Comparison of ENCODE assay signal across 1 fruit fly cellular context in the genomic region with DNA sequence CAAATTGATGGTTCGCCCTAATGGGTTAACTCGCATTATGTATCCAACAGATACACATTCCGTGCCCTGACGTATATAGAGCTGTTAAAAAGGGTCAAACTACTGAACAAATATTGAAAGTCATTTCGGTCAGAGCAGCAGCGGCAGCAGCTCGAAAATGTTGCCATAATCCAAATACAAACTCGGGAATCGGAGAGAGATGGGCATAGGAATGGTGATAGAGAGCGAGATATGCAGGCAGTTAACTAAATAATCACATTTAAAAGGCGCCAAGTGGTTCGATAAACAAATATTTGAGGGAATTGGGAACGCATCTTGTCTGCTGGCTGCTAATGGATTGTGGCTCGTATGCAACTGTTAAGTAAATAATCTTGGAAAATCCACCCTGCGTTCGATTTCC.
TF ChIP-seq lines count a peak whose summit lies in the region.

No protein-coding gene starts in this region.

TF ChIP-seq in whole organism, embryonic, 481 proteins besides CTCF, POLR2A, EP300 and RAD21 (continued from another document):
- TF ChIP-seq lab (GFP tag; optimal IDR thresholded peaks at IDR 0.05; lab: Kevin White, UChicago) (no peak), CG6683 (GFP tag; optimal IDR thresholded peaks at IDR 0.05; lab: Kevin White, UChicago) (no peak), CG3065 (GFP tag; optimal IDR thresholded peaks at IDR 0.05; lab: Kevin White, UChicago) (no peak), C15 (GFP tag; IDR thresholded peaks at IDR 0.05; lab: Robert Waterston, UW) (no peak), Hmr (GFP tag; optimal IDR thresholded peaks at IDR 0.05; lab: Kevin White, UChicago) (no peak), MTF-1 (GFP tag; optimal IDR thresholded peaks at IDR 0.05; lab: Kevin White, UChicago; ENCODE audit: borderline replicate concordance) (peak; percentile 9), CG14860 (GFP tag; IDR thresholded peaks at IDR 0.05; lab: Robert Waterston, UW; ENCODE audit: partially characterized antibody) (no peak), dpn (GFP tag; optimal IDR thresholded peaks at IDR 0.05; lab: Kevin White, UChicago) (no peak), ac (GFP tag; optimal IDR thresholded peaks at IDR 0.05; lab: Kevin White, UChicago) (peak; percentile 33), CG6689 (GFP tag; IDR thresholded peaks at IDR 0.05; lab: Robert Waterston, UW) (no peak), zf30C (GFP tag; optimal IDR thresholded peaks at IDR 0.05; lab: Kevin White, UChicago) (no peak), Kr (GFP tag; optimal IDR thresholded peaks at IDR 0.05; lab: Kevin White, UChicago) (peak; percentile 56), Hand (GFP tag; optimal IDR thresholded peaks at IDR 0.05; lab: Kevin White, UChicago) (no peak), CG8089 (GFP tag; optimal IDR thresholded peaks at IDR 0.05; lab: Kevin White, UChicago) (no peak), Nf-YB (GFP tag; optimal IDR thresholded peaks at IDR 0.05; lab: Kevin White, UChicago) (no peak), Opbp (GFP tag; IDR thresholded peaks at IDR 0.05; lab: Robert Waterston, UW; ENCODE audit: partially characterized antibody) (no peak), Pdp1 (GFP tag; optimal IDR thresholded peaks at IDR 0.05; lab: Kevin White, UChicago) (peak in 1 of 2 experiments; percentile 41), NC2α (GFP tag; optimal IDR thresholded peaks at IDR 0.05; lab: Kevin White, UChicago) (no peak), CG15514 (GFP tag; optimal IDR thresholded peaks at IDR 0.05; lab: Kevin White, UChicago) (no peak), dmrt11E (tag; optimal IDR thresholded peaks at IDR 0.05; lab: Kevin White, UChicago) (peak; percentile 23), CG2678 (tag; optimal IDR thresholded peaks at IDR 0.05; lab: Kevin White, UChicago) (no peak), TFAM (GFP tag; optimal IDR thresholded peaks at IDR 0.05; lab: Kevin White, UChicago) (no peak), CG2199 (GFP tag; IDR thresholded peaks at IDR 0.05; lab: Robert Waterston, UW) (0 out of 3 replicates have a peak, but pooled peaks have one; percentile 33), Meics (GFP tag; optimal IDR thresholded peaks at IDR 0.05; lab: Kevin White, UChicago) (no peak), CG9932 (GFP tag; IDR thresholded peaks at IDR 0.05; lab: Robert Waterston, UW) (no peak), CG1024 (GFP tag; IDR thresholded peaks at IDR 0.05; lab: Robert Waterston, UW) (no peak), ato (GFP tag; IDR thresholded peaks at IDR 0.05; lab: Robert Waterston, UW; ENCODE audit: partially characterized antibody) (no peak), CG4707 (GFP tag; optimal IDR thresholded peaks at IDR 0.05; lab: Kevin White, UChicago) (no peak), CG33557 (GFP tag; optimal IDR thresholded peaks at IDR 0.05; lab: Kevin White, UChicago) (peak; percentile 61), gem (tag; optimal IDR thresholded peaks at IDR 0.05; lab: Kevin White, UChicago) (peak; percentile 22), fd102C (GFP tag; optimal IDR thresholded peaks at IDR 0.05; lab: Kevin White, UChicago) (peak; percentile 58), slbo (GFP tag; IDR thresholded peaks at IDR 0.05; lab: Robert Waterston, UW) (no peak), Ets65A (GFP tag; lab: Kevin White, UChicago) (no peak), CG13424 (tag; optimal IDR thresholded peaks at IDR 0.05; lab: Kevin White, UChicago) (no peak), Med (GFP tag; lab: Kevin White, UChicago) (peak; percentile 38), twi (tag; optimal IDR thresholded peaks at IDR 0.05; lab: Kevin White, UChicago) (peak; percentile 13), CG10654 (GFP tag; optimal IDR thresholded peaks at IDR 0.05; lab: Kevin White, UChicago) (no peak), CG10543 (GFP tag; optimal IDR thresholded peaks at IDR 0.05; lab: Kevin White, UChicago) (peak; percentile 10), vvl (GFP tag; IDR thresholded peaks at IDR 0.05; lab: Robert Waterston, UW) (no peak), sens (GFP tag; lab: Kevin White, UChicago) (peak; percentile 68), ttk (GFP tag; IDR thresholded peaks at IDR 0.05; lab: Robert Waterston, UW) (no peak), Sox102F (GFP tag; optimal IDR thresholded peaks at IDR 0.05; lab: Kevin White, UChicago) (no peak), tll (GFP tag; optimal IDR thresholded peaks at IDR 0.05; lab: Kevin White, UChicago) (peak in 1 of 2 experiments; percentile 77), CG12769 (tag; optimal IDR thresholded peaks at IDR 0.05; lab: Kevin White, UChicago) (peak; percentile 15), nom (GFP tag; optimal IDR thresholded peaks at IDR 0.05; lab: Kevin White, UChicago) (no peak), nerfin-2 (GFP tag; IDR thresholded peaks at IDR 0.05; lab: Robert Waterston, UW; ENCODE audit: partially characterized antibody) (no peak), Asciz (GFP tag; optimal IDR thresholded peaks at IDR 0.05; lab: Kevin White, UChicago) (peak; percentile 31), seq (GFP tag; IDR thresholded peaks at IDR 0.05; lab: Robert Waterston, UW) (no peak), B-H2 (GFP tag; optimal IDR thresholded peaks at IDR 0.05; lab: Kevin White, UChicago) (no peak), Ets97D (GFP tag; optimal IDR thresholded peaks at IDR 0.05; lab: Kevin White, UChicago) (no peak), zen (tag; optimal IDR thresholded peaks at IDR 0.05; lab: Kevin White, UChicago) (peak; percentile 83), crol (GFP tag; IDR thresholded peaks at IDR 0.05; lab: Robert Waterston, UW) (peak; percentile 80; the same call in 1 of the 2 replicates), Hr39 (optimal IDR thresholded peaks at IDR 0.05; lab: Kevin White, UChicago) (no peak), bsh (GFP tag; optimal IDR thresholded peaks at IDR 0.05; lab: Kevin White, UChicago) (no peak), HLHmδ (GFP tag; optimal IDR thresholded peaks at IDR 0.05; lab: Kevin White, UChicago) (peak; percentile 31), NFAT (GFP tag; IDR thresholded peaks at IDR 0.05; lab: Robert Waterston, UW) (no peak), CG3847 (GFP tag; IDR thresholded peaks at IDR 0.05; lab: Robert Waterston, UW) (no peak), Poxn (GFP tag; IDR thresholded peaks at IDR 0.05; lab: Robert Waterston, UW) (no peak), fd3F (GFP tag; optimal IDR thresholded peaks at IDR 0.05; lab: Kevin White, UChicago) (no peak), wek (GFP tag; optimal IDR thresholded peaks at IDR 0.05; lab: Kevin White, UChicago) (peak; percentile 39), CG14014 (GFP tag; IDR thresholded peaks at IDR 0.05; lab: Robert Waterston, UW) (no peak), CG30020 (tag; optimal IDR thresholded peaks at IDR 0.05; lab: Kevin White, UChicago) (no peak)
